Worm (Caenorhabditis elegans): ENCODE results near the gene mig-13.

The mig-13 gene

ce11 chrX:4749080-4749479, 50.8 kb downstream of the mig-13 start, which contains the start of gene lon-2 (continued):
- TF ChIP-seq unc-62 (GFP tag; optimal IDR thresholded peaks at IDR 0.05) (no peak), nhr-19 (GFP tag; conservative IDR thresholded peaks at IDR 0.05) (no peak)

All from whole organism, L1 larva.